Fruit fly (Drosophila melanogaster): ENCODE data around the gene CG2258.

DNA sequence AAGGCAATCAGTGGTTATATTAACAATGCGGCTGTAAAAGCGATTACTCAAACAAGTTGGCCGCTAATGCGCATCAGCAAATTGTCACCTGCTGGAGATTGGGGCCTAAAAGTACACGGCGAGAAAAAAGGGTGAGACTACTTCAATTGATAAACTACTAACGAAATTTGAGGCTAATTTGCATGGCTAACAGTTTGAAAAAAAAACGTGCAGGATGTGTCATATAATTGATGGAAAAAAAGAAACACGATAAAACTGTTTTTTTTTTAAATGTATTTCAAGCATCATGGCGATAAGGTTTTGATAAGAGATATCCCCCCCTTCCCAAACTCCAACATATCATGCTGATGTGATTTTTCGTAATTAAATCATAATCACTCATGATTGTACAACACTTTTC, 10.8 kb upstream of the CG2258 start:
- TF ChIP-seq CG8301 (tag; optimal IDR thresholded peaks at IDR 0.05) (no peak), gl (tag; optimal IDR thresholded peaks at IDR 0.05) (no peak), EcR (GFP tag; optimal IDR thresholded peaks at IDR 0.05) (no peak), CG8159 (tag; optimal IDR thresholded peaks at IDR 0.05) (no peak), fd96Ca (GFP tag; IDR thresholded peaks at IDR 0.05) (0 out of 3 replicates have a peak, but pooled peaks have one; percentile 14), CG13204 (GFP tag; optimal IDR thresholded peaks at IDR 0.05) (no peak), rn (GFP tag; IDR thresholded peaks at IDR 0.05) (no peak), CG4496 (GFP tag; IDR thresholded peaks at IDR 0.05) (no peak)
